Worm (Caenorhabditis elegans) whole organism, early embryonic: Measurements from ENCODE around the gene F55B11.2.

ENCODE experiments used
- B0310.2 ChIP-seq: sonication (generic microtip); optimal IDR thresholded peaks from 2 replicates; lab custom pipeline; 2016; ENCODE audit warnings: mild to moderate bottlenecking, missing genetic modification characterization, missing compliant biosample characterization
- F13C5.2 ChIP-seq: sonication (generic microtip); optimal IDR thresholded peaks from 2 replicates; lab custom pipeline; 2017; ENCODE audit warnings: mild to moderate bottlenecking, missing genetic modification characterization, inconsistent platforms, missing compliant biosample characterization
- aly-1 ChIP-seq: sonication (generic microtip); optimal IDR thresholded peaks from 2 replicates; lab custom pipeline; 2016; ENCODE audit warnings: missing genetic modification characterization, missing compliant biosample characterization
- ama-1 ChIP-seq: fragments of 150-350 bp; optimal IDR thresholded peaks from 2 replicates; lab custom pipeline; 2014
- ceh-13 ChIP-seq: fragments of 200-800 bp; sonication (Bioruptor generic); optimal IDR thresholded peaks from 2 replicates; lab custom pipeline; 2018; ENCODE audit warnings: mild to moderate bottlenecking, missing genetic modification characterization, missing compliant biosample characterization
- ceh-36 ChIP-seq: sonication (generic microtip); optimal IDR thresholded peaks from 2 replicates; lab custom pipeline; 2016; ENCODE audit warnings: missing genetic modification characterization, inconsistent platforms, missing compliant biosample characterization
- ets-7 ChIP-seq: sonication (generic microtip); optimal IDR thresholded peaks from 2 replicates; lab custom pipeline; 2016; ENCODE audit warnings: missing genotype, missing genetic modification characterization, missing compliant biosample characterization
- flt-1 ChIP-seq: fragments of 200-800 bp; sonication (Bioruptor generic); IDR thresholded peaks from 2 replicates; pipeline ENCODE4 v1.3.6; 2022; ENCODE audit warnings: missing genetic modification characterization, missing compliant biosample characterization
- hmbx-1 ChIP-seq: sonication (generic microtip); optimal IDR thresholded peaks from 2 replicates; lab custom pipeline; 2016; ENCODE audit warnings: mild to moderate bottlenecking, missing genetic modification characterization, missing compliant biosample characterization
- hmg-4 ChIP-seq: fragments of 200-800 bp; sonication (Bioruptor generic); optimal IDR thresholded peaks from 2 replicates; lab custom pipeline; 2018; ENCODE audit warnings: mild to moderate bottlenecking, missing genetic modification characterization, missing compliant biosample characterization
- hnd-1 ChIP-seq: sonication (generic microtip); optimal IDR thresholded peaks from 2 replicates; lab custom pipeline; 2016; ENCODE audit warnings: missing genetic modification characterization, missing compliant biosample characterization
- pes-1 ChIP-seq: fragments of 200-800 bp; sonication (Bioruptor generic); IDR thresholded peaks from 2 replicates; pipeline ENCODE4 v1.3.6; 2022; ENCODE audit warnings: missing genetic modification reagents, missing genetic modification characterization, missing compliant biosample characterization
- scrt-1 ChIP-seq: fragments of 200-800 bp; sonication (Bioruptor generic); IDR thresholded peaks from 2 replicates; pipeline ENCODE4 v1.3.6; 2022; ENCODE audit warnings: missing genetic modification characterization, missing compliant biosample characterization
- sea-1 ChIP-seq: fragments of 200-800 bp; sonication (Bioruptor generic); conservative IDR thresholded peaks from 2 replicates; pipeline ENCODE4 v1.3.6; 2022; ENCODE audit warnings: missing genetic modification characterization, missing compliant biosample characterization
- tbx-11 ChIP-seq: fragments of 200-800 bp; sonication (Bioruptor generic); IDR thresholded peaks from 2 replicates; pipeline ENCODE4 v1.3.6; 2022; ENCODE audit warnings: missing genetic modification characterization, missing compliant biosample characterization
- tbx-37 ChIP-seq: fragments of 200-800 bp; sonication (Bioruptor generic); conservative IDR thresholded peaks from 2 replicates; pipeline ENCODE4 v1.3.6; 2022; ENCODE audit warnings: missing genetic modification reagents, missing genetic modification characterization, missing compliant biosample characterization
- tra-4 ChIP-seq: sonication (generic microtip); optimal IDR thresholded peaks from 2 replicates; lab custom pipeline; 2017; ENCODE audit warnings: missing genetic modification characterization, missing compliant biosample characterization

The F55B11.2 gene

ce11 chrIV:14390023-14390614 lies 33.0 kb downstream of the F55B11.2 start:
- TF ChIP-seq ama-1 (no peak), ets-7 (no peak), scrt-1 (GFP tag; lab: Robert Waterston, UW) (no peak), flt-1 (GFP tag; lab: Robert Waterston, UW) (no peak)

- TF ChIP-seq F13C5.2 (tag; lab: Kevin White, UChicago), result no peak
- no peak for TF ChIP-seq tbx-37 (GFP tag; lab: Robert Waterston, UW)
- TF ChIP-seq ama-1, result no peak
- no peak for TF ChIP-seq B0310.2
- no peak for TF ChIP-seq hmbx-1 (tag; lab: Kevin White, UChicago)
- TF ChIP-seq tbx-11, result no peak
- no peak for TF ChIP-seq scrt-1 (GFP tag; lab: Robert Waterston, UW)
- TF ChIP-seq ceh-36, result no peak
- TF ChIP-seq pes-1 (GFP tag; lab: Robert Waterston, UW), result no peak
- TF ChIP-seq aly-1 (tag; lab: Kevin White, UChicago), result no peak
- no peak for TF ChIP-seq sea-1 (GFP tag; lab: Robert Waterston, UW)
- TF ChIP-seq tra-4 (tag; lab: Kevin White, UChicago), result no peak
- TF ChIP-seq ets-7, result no peak
- TF ChIP-seq ceh-13 (GFP tag; lab: Kevin White, UChicago), result no peak
- no peak for TF ChIP-seq hmg-4 (GFP tag; lab: Kevin White, UChicago)
Measured at ce11 chrIV:14389070-14389469, 34.0 kb downstream of the F55B11.2 start.

ce11 chrIV:14387766-14388553 lies 35.1 kb downstream of the F55B11.2 start:
- TF ChIP-seq ama-1 (no peak), tbx-37 (GFP tag; lab: Robert Waterston, UW) (no peak), flt-1 (GFP tag; lab: Robert Waterston, UW) (no peak), F13C5.2 (tag; lab: Kevin White, UChicago) (no peak), B0310.2 (no peak), scrt-1 (GFP tag; lab: Robert Waterston, UW) (no peak), sea-1 (GFP tag; lab: Robert Waterston, UW) (no peak), ceh-13 (GFP tag; lab: Kevin White, UChicago) (no peak), ceh-36 (no peak), aly-1 (tag; lab: Kevin White, UChicago) (no peak), hnd-1 (tag; lab: Kevin White, UChicago) (no peak)

ce11 chrIV:14385140-14385539 lies 38.0 kb downstream of the F55B11.2 start:
- TF ChIP-seq tbx-37 (GFP tag; lab: Robert Waterston, UW) (no peak), pes-1 (GFP tag; lab: Robert Waterston, UW) (no peak), F13C5.2 (tag; lab: Kevin White, UChicago) (no peak), hmg-4 (GFP tag; lab: Kevin White, UChicago) (no peak), scrt-1 (GFP tag; lab: Robert Waterston, UW) (no peak), tra-4 (tag; lab: Kevin White, UChicago) (no peak), flt-1 (GFP tag; lab: Robert Waterston, UW) (no peak), ceh-36 (no peak), ets-7 (no peak), B0310.2 (no peak), hmbx-1 (tag; lab: Kevin White, UChicago) (no peak), aly-1 (tag; lab: Kevin White, UChicago) (no peak), tbx-11 (no peak), ceh-13 (GFP tag; lab: Kevin White, UChicago) (no peak), hnd-1 (tag; lab: Kevin White, UChicago) (no peak), ama-1 (no peak), sea-1 (GFP tag; lab: Robert Waterston, UW) (no peak)

- TF ChIP-seq hmg-4 (GFP tag; lab: Kevin White, UChicago) (no peak), tbx-11 (no peak), ceh-13 (GFP tag; lab: Kevin White, UChicago) (no peak), sea-1 (GFP tag; lab: Robert Waterston, UW) (no peak), ceh-36 (no peak)
Measured at ce11 chrIV:14384194-14384593, 38.9 kb downstream of the F55B11.2 start.

- TF ChIP-seq flt-1 (GFP tag; lab: Robert Waterston, UW), result no peak
- TF ChIP-seq sea-1 (GFP tag; lab: Robert Waterston, UW), result no peak
- no peak for TF ChIP-seq hmbx-1 (tag; lab: Kevin White, UChicago)
- TF ChIP-seq pes-1 (GFP tag; lab: Robert Waterston, UW), result no peak
- no peak for TF ChIP-seq ceh-36
- TF ChIP-seq B0310.2, result no peak
- no peak for TF ChIP-seq hmg-4 (GFP tag; lab: Kevin White, UChicago)
- no peak for TF ChIP-seq tbx-11
- no peak for TF ChIP-seq aly-1 (tag; lab: Kevin White, UChicago)
- no peak for TF ChIP-seq ceh-13 (GFP tag; lab: Kevin White, UChicago)
- no peak for TF ChIP-seq scrt-1 (GFP tag; lab: Robert Waterston, UW)
- no peak for TF ChIP-seq tra-4 (tag; lab: Kevin White, UChicago)
- no peak for TF ChIP-seq ama-1
- no peak for TF ChIP-seq F13C5.2 (tag; lab: Kevin White, UChicago)
- TF ChIP-seq hnd-1 (tag; lab: Kevin White, UChicago), result no peak
- TF ChIP-seq tbx-37 (GFP tag; lab: Robert Waterston, UW), result no peak
- TF ChIP-seq ets-7, result no peak
Measured at ce11 chrIV:14383474-14383873, 39.6 kb downstream of the F55B11.2 start, which contains the start of gene paqr-3. paqr-3 (minus strand) TSS chrIV:14383683.

ce11 chrIV:14379191-14379590 lies 43.9 kb downstream of the F55B11.2 start:
- TF ChIP-seq aly-1 (tag; lab: Kevin White, UChicago) (no peak), pes-1 (GFP tag; lab: Robert Waterston, UW) (no peak), ceh-13 (GFP tag; lab: Kevin White, UChicago) (no peak), ets-7 (no peak), B0310.2 (no peak), F13C5.2 (tag; lab: Kevin White, UChicago) (no peak), ceh-36 (no peak), tbx-11 (no peak), tbx-37 (GFP tag; lab: Robert Waterston, UW) (no peak)
